Fruit fly (Drosophila melanogaster): ENCODE results near the gene Ncc69.

Gene Ncc69

dm6 chr3L:12411214-12411685, 20.0 kb upstream of the Ncc69 start:
- TF ChIP-seq cic (GFP tag; optimal IDR thresholded peaks at IDR 0.05) = peak; percentile 96
- TF ChIP-seq ovo (GFP tag; optimal IDR thresholded peaks at IDR 0.05) = no peak
- no peak for TF ChIP-seq CG1620 (GFP tag; optimal IDR thresholded peaks at IDR 0.05)
- no peak for TF ChIP-seq CG7045 (GFP tag; optimal IDR thresholded peaks at IDR 0.05)
- no peak for TF ChIP-seq tj (GFP tag; optimal IDR thresholded peaks at IDR 0.05)
- peak; percentile 34 for TF ChIP-seq Mnt (GFP tag; optimal IDR thresholded peaks at IDR 0.05)
- TF ChIP-seq CG12768 (GFP tag; optimal IDR thresholded peaks at IDR 0.05) = peak; percentile 58
- TF ChIP-seq kay (GFP tag; ENCODE audit: borderline replicate concordance) = peak; percentile 94

DNA sequence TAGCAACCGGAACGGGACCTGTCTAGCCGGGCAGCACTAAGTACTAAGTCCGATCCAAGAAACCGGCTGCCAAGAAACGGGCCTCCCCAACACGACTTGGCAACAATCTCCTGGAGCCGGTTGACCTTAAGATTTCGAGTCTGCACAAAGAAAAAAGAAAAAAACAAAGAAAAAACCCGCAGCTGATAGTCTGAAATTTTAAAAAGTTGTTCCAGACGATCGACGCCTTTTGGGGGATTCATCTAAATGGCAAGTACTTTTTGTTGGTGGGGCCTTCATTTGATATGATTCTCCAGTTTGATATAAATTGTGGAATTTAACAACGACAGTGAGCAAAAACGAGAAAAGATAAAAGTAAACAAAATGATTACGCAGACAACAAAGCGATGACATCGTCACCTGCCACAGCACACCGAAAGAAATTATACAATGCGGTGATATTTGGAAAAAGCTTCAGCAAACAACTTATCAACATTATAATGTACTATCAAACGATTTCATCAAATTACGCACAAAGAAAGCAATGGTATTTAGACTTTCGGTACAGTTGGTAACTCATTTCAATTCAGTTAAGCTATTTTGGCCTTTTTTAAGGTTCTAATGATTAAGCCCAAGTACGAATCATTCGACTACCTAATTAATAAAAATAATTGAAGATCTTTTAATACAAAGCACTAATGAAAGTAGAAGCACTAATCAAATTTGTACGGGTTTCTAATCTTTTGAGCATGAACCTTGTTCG, 19.4 kb upstream of the Ncc69 start:
- peak in 1 of 2 experiments; percentile 7 for TF ChIP-seq cnc (optimal IDR thresholded peaks at IDR 0.05)
- no peak for TF ChIP-seq CG7101 (tag; optimal IDR thresholded peaks at IDR 0.05)

- no peak for TF ChIP-seq pad (GFP tag; optimal IDR thresholded peaks at IDR 0.05)
- TF ChIP-seq CG1620 (GFP tag; optimal IDR thresholded peaks at IDR 0.05) = no peak
- no peak for TF ChIP-seq CG7101 (tag; optimal IDR thresholded peaks at IDR 0.05)
- TF ChIP-seq Mnt (GFP tag; optimal IDR thresholded peaks at IDR 0.05) = peak; percentile 4
- no peak for TF ChIP-seq ovo (GFP tag; optimal IDR thresholded peaks at IDR 0.05)
- TF ChIP-seq cnc (optimal IDR thresholded peaks at IDR 0.05) = no peak
- no peak for TF ChIP-seq CG5204 (GFP tag; optimal IDR thresholded peaks at IDR 0.05)
- TF ChIP-seq Hr96 (GFP tag; optimal IDR thresholded peaks at IDR 0.05) = no peak
- TF ChIP-seq Crg-1 (GFP tag; optimal IDR thresholded peaks at IDR 0.05) = no peak
- TF ChIP-seq tj (GFP tag; optimal IDR thresholded peaks at IDR 0.05) = no peak
- TF ChIP-seq toe (GFP tag; optimal IDR thresholded peaks at IDR 0.05) = no peak
- peak; percentile 71 for TF ChIP-seq cic (GFP tag; optimal IDR thresholded peaks at IDR 0.05)
- peak; percentile 11 for TF ChIP-seq Clk (GFP tag; optimal IDR thresholded peaks at IDR 0.05)
- TF ChIP-seq CG11617 (GFP tag; optimal IDR thresholded peaks at IDR 0.05) = no peak
- peak; percentile 20 for TF ChIP-seq CG7045 (GFP tag; optimal IDR thresholded peaks at IDR 0.05)
- TF ChIP-seq CG12768 (GFP tag; optimal IDR thresholded peaks at IDR 0.05) = peak; percentile 57
- TF ChIP-seq CG33017 (tag; optimal IDR thresholded peaks at IDR 0.05) = no peak
- TF ChIP-seq kay (GFP tag; ENCODE audit: borderline replicate concordance) = peak; percentile 96
- no peak for TF ChIP-seq CG14711 (tag; optimal IDR thresholded peaks at IDR 0.05)
- TF ChIP-seq bab1 (GFP tag; optimal IDR thresholded peaks at IDR 0.05) = no peak
Measured at dm6 chr3L:12409343-12410302, 18.4 kb upstream of the Ncc69 start.

DNA sequence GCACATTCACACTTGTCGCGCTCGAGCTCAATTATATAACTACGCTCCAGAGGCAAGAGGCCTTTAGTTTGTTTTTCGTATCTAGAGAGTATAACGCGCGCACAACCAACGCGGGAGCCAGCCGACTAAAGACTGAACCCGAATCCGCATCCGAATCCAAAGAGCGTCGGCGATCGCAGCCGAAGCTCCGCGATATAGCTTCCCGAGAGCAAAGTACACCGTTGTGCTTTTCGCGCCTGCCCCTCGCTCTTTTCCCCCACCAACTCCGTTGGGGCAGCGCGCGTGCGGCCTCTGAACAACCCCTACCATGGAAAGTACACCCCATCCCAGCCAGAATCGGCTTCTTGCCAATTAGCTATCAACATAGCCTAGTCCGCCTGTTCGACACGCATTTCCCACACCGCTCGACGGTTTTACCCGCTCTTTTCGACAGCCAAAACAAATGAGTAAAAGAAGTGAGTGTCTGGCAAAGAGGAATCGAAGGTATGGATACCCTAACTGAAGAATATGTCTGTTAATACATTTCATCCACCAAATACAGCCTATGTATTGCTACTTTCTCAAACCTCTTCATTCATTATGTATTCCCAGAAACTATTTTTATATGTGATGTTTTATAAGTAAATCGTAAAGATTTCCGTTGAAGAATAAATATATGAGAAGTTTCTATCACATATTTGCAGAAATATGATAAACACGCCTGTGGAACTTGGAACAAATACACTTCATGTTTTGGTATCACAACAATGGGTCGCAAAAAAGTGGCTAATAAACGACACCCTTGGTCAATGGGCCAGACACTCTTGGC, 17.5 kb upstream of the Ncc69 start:
- TF ChIP-seq Hr96 (GFP tag; optimal IDR thresholded peaks at IDR 0.05) = peak; percentile 87
- TF ChIP-seq cnc (optimal IDR thresholded peaks at IDR 0.05) = no peak
- peak; percentile 82 for TF ChIP-seq CG33017 (tag; optimal IDR thresholded peaks at IDR 0.05)
- peak; percentile 24 for TF ChIP-seq pad (GFP tag; optimal IDR thresholded peaks at IDR 0.05)
- peak; percentile 55 for TF ChIP-seq bab1 (GFP tag; optimal IDR thresholded peaks at IDR 0.05)
- peak; percentile 57 for TF ChIP-seq CG7101 (tag; optimal IDR thresholded peaks at IDR 0.05)
- no peak for TF ChIP-seq Clk (GFP tag; optimal IDR thresholded peaks at IDR 0.05)
- peak; percentile 99 for TF ChIP-seq kay (GFP tag; ENCODE audit: borderline replicate concordance)
- TF ChIP-seq tj (GFP tag; optimal IDR thresholded peaks at IDR 0.05) = peak; percentile 86
- peak; percentile 92 for TF ChIP-seq cic (GFP tag; optimal IDR thresholded peaks at IDR 0.05)
- TF ChIP-seq CG12768 (GFP tag; optimal IDR thresholded peaks at IDR 0.05) = peak; percentile 99
- no peak for TF ChIP-seq CG14711 (tag; optimal IDR thresholded peaks at IDR 0.05)
- TF ChIP-seq ovo (GFP tag; optimal IDR thresholded peaks at IDR 0.05) = peak; percentile 77
- TF ChIP-seq Mnt (GFP tag; optimal IDR thresholded peaks at IDR 0.05) = peak; percentile 90
- TF ChIP-seq CG5204 (GFP tag; optimal IDR thresholded peaks at IDR 0.05) = peak; percentile 78
- no peak for TF ChIP-seq Crg-1 (GFP tag; optimal IDR thresholded peaks at IDR 0.05)
- TF ChIP-seq toe (GFP tag; optimal IDR thresholded peaks at IDR 0.05) = no peak
- TF ChIP-seq CG11617 (GFP tag; optimal IDR thresholded peaks at IDR 0.05) = peak; percentile 39
- peak; percentile 72 for TF ChIP-seq CG7045 (GFP tag; optimal IDR thresholded peaks at IDR 0.05)
- TF ChIP-seq CG1620 (GFP tag; optimal IDR thresholded peaks at IDR 0.05) = peak; percentile 57

DNA sequence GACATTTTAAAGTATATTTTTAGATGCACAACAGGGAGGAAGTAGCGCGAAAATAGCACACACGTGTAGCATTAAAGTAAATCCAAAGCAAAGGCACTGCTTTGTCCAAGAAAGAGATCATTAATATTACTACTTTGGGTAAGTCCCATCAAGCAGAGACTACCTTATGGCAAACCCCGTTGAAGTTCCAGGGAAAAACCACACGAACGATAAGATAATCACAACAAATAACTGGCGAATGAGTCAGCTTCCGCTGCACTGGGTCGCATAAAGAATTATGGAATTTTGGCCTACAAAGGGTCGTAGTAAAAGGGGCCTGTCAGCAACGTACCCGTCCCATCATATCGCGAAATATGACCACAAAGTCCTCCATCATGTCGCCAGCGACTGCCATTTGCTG, 16.5 kb upstream of the Ncc69 start:
- TF ChIP-seq CG33017 (tag; optimal IDR thresholded peaks at IDR 0.05) (no peak), kay (GFP tag; ENCODE audit: borderline replicate concordance) (peak; percentile 96)
